Fruit fly (Drosophila melanogaster): Measurements from ENCODE around the gene Best3.

DNA sequence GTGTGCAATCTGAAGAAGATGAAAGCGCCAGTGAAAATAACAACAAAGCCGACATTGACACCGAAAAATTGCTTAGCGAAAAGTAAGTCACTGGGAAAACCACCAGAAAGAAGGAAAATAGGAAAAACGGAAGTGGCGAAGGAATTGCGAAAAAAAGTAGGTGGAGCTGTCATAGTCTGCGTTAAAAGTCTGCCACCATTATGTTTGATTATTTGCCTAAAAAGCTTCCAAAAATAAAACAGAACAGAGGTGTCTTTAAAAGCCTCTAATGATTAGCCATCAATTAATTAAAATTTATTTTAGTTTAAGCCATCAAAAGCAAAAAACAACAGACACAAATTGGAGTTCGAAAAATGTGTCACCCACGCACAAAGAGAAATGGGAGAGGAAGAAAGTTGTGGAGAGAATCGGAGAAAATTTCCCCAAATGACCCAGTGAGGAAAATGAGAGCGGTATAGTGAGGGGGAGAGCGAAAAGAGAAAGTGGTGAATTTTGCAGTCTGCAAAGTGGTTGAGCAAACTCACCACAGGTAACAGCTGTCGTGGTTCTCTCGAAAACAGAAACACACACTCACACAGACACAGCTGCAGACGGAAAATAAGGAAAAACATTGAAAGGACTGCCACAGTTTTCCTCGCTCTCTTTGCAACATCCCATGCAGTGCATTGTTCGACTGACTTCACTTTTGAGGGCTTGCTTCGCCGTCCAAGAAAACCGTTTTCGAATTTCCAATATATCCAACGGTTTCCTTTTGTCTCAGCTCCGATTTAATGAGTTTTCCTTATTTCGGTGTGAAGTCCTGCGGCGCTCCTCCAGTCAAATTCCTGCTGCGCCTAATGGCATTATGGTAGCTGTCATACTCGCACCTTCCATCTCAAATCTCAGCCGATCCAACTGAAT lies 26.9 kb upstream of the Best3 start:
- TF ChIP-seq CG8478 (optimal IDR thresholded peaks at IDR 0.05) (no peak), CTCF (optimal IDR thresholded peaks at IDR 0.05) (no peak)

Measured in S2 (cell line).